Fruit fly (Drosophila melanogaster): ENCODE results near the gene Prosbeta3.

The Prosbeta3 gene

dm6 chr3R:8960329-8960728, 45.7 kb downstream of the Prosbeta3 start (continued):
- TF ChIP-seq Blimp-1 (GFP tag; optimal IDR thresholded peaks at IDR 0.05) (peak; percentile 53), CG4328 (GFP tag; optimal IDR thresholded peaks at IDR 0.05) (no peak), sima (GFP tag; optimal IDR thresholded peaks at IDR 0.05) (no peak), inv (GFP tag; IDR thresholded peaks at IDR 0.05; ENCODE audit: partially characterized antibody) (no peak), CG18619 (GFP tag; optimal IDR thresholded peaks at IDR 0.05) (peak; percentile 32), NFAT (GFP tag; IDR thresholded peaks at IDR 0.05) (no peak), gem (tag; optimal IDR thresholded peaks at IDR 0.05) (peak; percentile 85), Meics (GFP tag; optimal IDR thresholded peaks at IDR 0.05) (peak; percentile 41), mam (GFP tag; optimal IDR thresholded peaks at IDR 0.05) (no peak), vnd (GFP tag; IDR thresholded peaks at IDR 0.05; ENCODE audit: partially characterized antibody) (no peak), CG18011 (GFP tag; optimal IDR thresholded peaks at IDR 0.05) (no peak), Lim3 (GFP tag; IDR thresholded peaks at IDR 0.05) (no peak), sc (optimal IDR thresholded peaks at IDR 0.05) (no peak), sc (GFP tag; optimal IDR thresholded peaks at IDR 0.05) (peak; percentile 29), Bdp1 (GFP tag; optimal IDR thresholded peaks at IDR 0.05) (no peak), CG5953 (GFP tag; IDR thresholded peaks at IDR 0.05) (no peak), CG6689 (GFP tag; IDR thresholded peaks at IDR 0.05) (peak; percentile 33), Ets97D (GFP tag; optimal IDR thresholded peaks at IDR 0.05) (no peak), ewg (GFP tag; optimal IDR thresholded peaks at IDR 0.05) (peak; percentile 48), CG10274 (GFP tag; optimal IDR thresholded peaks at IDR 0.05) (no peak), CG17829 (tag; optimal IDR thresholded peaks at IDR 0.05) (peak; percentile 64), CG13424 (tag; optimal IDR thresholded peaks at IDR 0.05) (peak; percentile 68), CG31441 (GFP tag; IDR thresholded peaks at IDR 0.05) (peak; percentile 83), bigmax (GFP tag; optimal IDR thresholded peaks at IDR 0.05) (no peak), sug (tag; optimal IDR thresholded peaks at IDR 0.05) (no peak), Hey (tag; optimal IDR thresholded peaks at IDR 0.05) (no peak)

- no peak for TF ChIP-seq insv (GFP tag; optimal IDR thresholded peaks at IDR 0.05)
- TF ChIP-seq tup (GFP tag; optimal IDR thresholded peaks at IDR 0.05): no peak
- TF ChIP-seq Ets65A (GFP tag): peak; percentile 22
- TF ChIP-seq abd-A (tag; optimal IDR thresholded peaks at IDR 0.05): peak; percentile 4
- TF ChIP-seq cg (GFP tag; optimal IDR thresholded peaks at IDR 0.05): peak; percentile 17
- no peak for TF ChIP-seq CG2116 (GFP tag; optimal IDR thresholded peaks at IDR 0.05)
- 0 out of 4 replicates have a peak, but pooled peaks have one; percentile 14 for TF ChIP-seq chinmo (GFP tag; IDR thresholded peaks at IDR 0.05; ENCODE audit: partially characterized antibody)
- no peak for TF ChIP-seq p53 (GFP tag; optimal IDR thresholded peaks at IDR 0.05)
- no peak for TF ChIP-seq schlank (tag; optimal IDR thresholded peaks at IDR 0.05)
- no peak for TF ChIP-seq ATbp (GFP tag; optimal IDR thresholded peaks at IDR 0.05)
- no peak for TF ChIP-seq Med (GFP tag)
- peak; percentile 54; the same call in 1 of the 2 replicates for TF ChIP-seq vvl (GFP tag; IDR thresholded peaks at IDR 0.05)
- TF ChIP-seq CG4617 (GFP tag; optimal IDR thresholded peaks at IDR 0.05; ENCODE audit: borderline replicate concordance): no peak
- no peak for TF ChIP-seq CG1529 (GFP tag; optimal IDR thresholded peaks at IDR 0.05)
- TF ChIP-seq zf30C (GFP tag; optimal IDR thresholded peaks at IDR 0.05): no peak
- no peak for TF ChIP-seq CG32772 (GFP tag; IDR thresholded peaks at IDR 0.05)
- no peak for TF ChIP-seq gro (GFP tag; optimal IDR thresholded peaks at IDR 0.05)
- TF ChIP-seq H15 (GFP tag; IDR thresholded peaks at IDR 0.05): no peak
- TF ChIP-seq CG10274 (GFP tag; optimal IDR thresholded peaks at IDR 0.05): no peak
- no peak for TF ChIP-seq CG11456 (GFP tag; IDR thresholded peaks at IDR 0.05)
- no peak for TF ChIP-seq Abd-B (GFP tag; optimal IDR thresholded peaks at IDR 0.05)
- no peak for TF ChIP-seq her (GFP tag; optimal IDR thresholded peaks at IDR 0.05)
Observed at dm6 chr3R:8959153-8959552, 46.9 kb downstream of the Prosbeta3 start.

Measured in whole organism, embryonic.